Worm (Caenorhabditis elegans): ENCODE data around the gene F54C9.9.

F54C9.9 gene

DNA sequence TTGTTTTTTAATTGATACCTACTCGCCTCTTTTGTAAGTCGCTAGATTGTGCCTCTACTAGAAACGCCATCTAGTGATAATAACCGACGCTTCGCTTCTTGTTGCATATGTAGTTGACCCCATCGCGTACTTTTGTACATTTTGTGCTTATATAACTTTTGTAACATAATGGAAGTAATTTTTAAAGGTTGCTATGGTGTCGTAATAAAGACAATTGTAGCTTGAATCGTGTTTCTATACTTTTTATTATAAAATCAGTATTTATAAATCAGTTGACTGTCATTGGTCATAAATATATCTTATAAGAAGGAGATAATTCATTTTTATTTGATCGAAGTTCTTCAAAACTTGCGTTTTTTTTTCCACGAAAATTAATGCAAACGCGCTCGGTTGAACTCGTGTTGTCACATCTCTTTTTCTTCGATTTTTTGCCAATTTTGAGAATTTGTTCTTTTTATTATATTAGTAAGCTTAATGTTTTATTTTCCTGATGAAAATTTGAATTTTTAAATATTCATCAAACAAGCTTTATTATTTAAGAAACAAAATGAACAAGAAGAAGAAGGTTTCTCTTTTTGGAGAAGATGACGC, at the start of gene F54C9.9:
TSS of gene F54C9.9 (plus strand) at position 541 of the 591 bp plus-strand sequence.
- no peak for TF ChIP-seq tbx-8 (GFP tag; optimal IDR thresholded peaks at IDR 0.05)
- no peak for TF ChIP-seq bed-3 (GFP tag; optimal IDR thresholded peaks at IDR 0.05)
- peak; percentile 9 for TF ChIP-seq lsy-2 (tag; optimal IDR thresholded peaks at IDR 0.05)

DNA sequence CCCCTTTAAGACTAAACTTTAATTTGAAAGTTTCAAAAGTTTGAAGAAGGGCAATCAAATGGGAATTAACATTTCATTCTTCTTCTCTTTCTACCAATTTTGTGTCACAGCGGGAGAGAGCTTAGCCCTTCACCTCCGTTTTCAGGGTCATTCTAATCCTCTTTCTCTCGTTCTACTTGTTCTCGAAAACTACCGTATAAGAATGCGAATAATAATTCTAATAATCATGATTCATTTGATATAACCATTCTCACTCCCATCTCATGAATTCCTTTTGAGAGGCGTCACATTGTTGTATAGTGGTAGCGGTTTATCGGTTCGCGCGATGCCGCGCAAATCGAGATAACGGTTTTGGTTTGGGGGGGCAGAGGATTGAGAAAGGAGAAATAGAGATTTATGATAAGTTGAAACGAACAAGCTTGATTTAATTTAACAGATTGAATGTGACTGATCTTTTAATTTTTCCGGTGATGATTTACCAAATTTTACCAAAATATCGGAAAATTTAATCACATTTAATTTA, 48.6 kb upstream of the F54C9.9 start:
- peak; percentile 78 for TF ChIP-seq ham-2 (GFP tag; optimal IDR thresholded peaks at IDR 0.05)
- TF ChIP-seq elt-1 (tag; optimal IDR thresholded peaks at IDR 0.05; ENCODE audit: borderline replicate concordance, insufficient read depth), result peak; percentile 68
- no peak for TF ChIP-seq elt-3 (tag; optimal IDR thresholded peaks at IDR 0.05)

DNA sequence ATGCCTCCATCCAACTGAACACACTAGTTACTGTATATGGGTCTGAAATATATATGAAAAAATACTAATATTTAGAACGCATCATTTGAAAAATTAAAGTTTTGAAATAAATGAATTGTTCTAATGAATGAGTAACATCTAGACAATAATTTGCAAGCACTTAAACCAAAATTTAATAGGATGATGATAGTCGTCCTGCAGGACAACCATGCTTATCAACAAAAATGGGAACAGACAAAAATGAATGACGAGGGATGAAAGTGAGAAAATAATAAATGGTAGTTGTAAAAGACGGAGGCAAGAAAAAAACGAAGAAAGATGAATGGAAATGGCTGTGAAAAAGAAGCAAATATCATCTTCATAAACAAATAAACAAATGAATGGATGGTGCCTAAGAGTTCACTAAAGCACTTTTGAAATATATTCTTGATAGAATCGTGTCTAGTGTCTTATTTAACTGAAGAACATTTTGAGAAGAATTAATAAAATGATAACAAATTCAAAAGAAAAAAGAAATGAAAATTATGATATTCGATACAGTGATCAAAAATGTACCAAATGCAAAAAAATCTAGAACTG, 46.6 kb upstream of the F54C9.9 start, which contains the start of gene gldi-7:
TSS of gene gldi-7 (minus strand) at position 42 of the 579 bp plus-strand sequence.
- TF ChIP-seq mep-1 (tag; optimal IDR thresholded peaks at IDR 0.05), result no peak
- no peak for TF ChIP-seq lin-13 (tag; optimal IDR thresholded peaks at IDR 0.05)
- TF ChIP-seq pha-4 (tag; optimal IDR thresholded peaks at IDR 0.05), result no peak
- no peak for TF ChIP-seq ceh-43 (GFP tag; optimal IDR thresholded peaks at IDR 0.05)
- no peak for TF ChIP-seq zip-8 (tag; optimal IDR thresholded peaks at IDR 0.05)
- TF ChIP-seq sem-2 (GFP tag; optimal IDR thresholded peaks at IDR 0.05), result no peak
- no peak for TF ChIP-seq nhr-237 (tag; optimal IDR thresholded peaks at IDR 0.05)

DNA sequence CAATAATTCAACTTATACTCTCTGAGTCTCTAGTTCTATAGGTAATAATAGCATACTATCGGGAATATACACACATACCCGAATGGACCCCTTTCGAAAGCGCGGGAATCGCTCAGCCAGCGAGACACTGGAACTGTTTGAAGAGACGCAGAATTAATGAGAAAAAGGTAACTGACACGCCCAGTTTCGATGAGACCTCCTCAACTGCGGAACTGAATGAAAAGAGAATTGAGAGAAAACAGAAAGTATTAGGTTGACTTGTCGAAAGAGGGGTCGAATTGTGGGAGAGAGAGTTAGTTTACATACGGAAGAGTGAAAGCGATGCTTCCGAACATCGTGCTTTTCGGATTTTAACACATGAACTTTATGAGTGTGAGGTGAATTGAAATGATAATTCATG, 45.8 kb upstream of the F54C9.9 start:
- no peak for TF ChIP-seq ceh-39 (tag; optimal IDR thresholded peaks at IDR 0.05)
- TF ChIP-seq ham-2 (GFP tag; optimal IDR thresholded peaks at IDR 0.05), result peak; percentile 56
- no peak for TF ChIP-seq unc-120 (tag; optimal IDR thresholded peaks at IDR 0.05; ENCODE audit: poor library complexity, severe bottlenecking)
- no peak for TF ChIP-seq M03D4.4 (tag; optimal IDR thresholded peaks at IDR 0.05)
- no peak for TF ChIP-seq lin-32 (GFP tag; optimal IDR thresholded peaks at IDR 0.05)
- TF ChIP-seq ceh-83 (GFP tag; optimal IDR thresholded peaks at IDR 0.05), result no peak
- no peak for TF ChIP-seq zip-8 (tag; optimal IDR thresholded peaks at IDR 0.05)
- no peak for TF ChIP-seq drap-1 (GFP tag; optimal IDR thresholded peaks at IDR 0.05)
- no peak for TF ChIP-seq elt-1 (tag; optimal IDR thresholded peaks at IDR 0.05; ENCODE audit: borderline replicate concordance, insufficient read depth)
- no peak for TF ChIP-seq cnd-1 (tag; optimal IDR thresholded peaks at IDR 0.05)
- peak; percentile 5 for TF ChIP-seq pha-4 (tag; optimal IDR thresholded peaks at IDR 0.05)
- no peak for TF ChIP-seq ceh-43 (GFP tag; optimal IDR thresholded peaks at IDR 0.05)
- no peak for TF ChIP-seq unc-39 (tag; optimal IDR thresholded peaks at IDR 0.05)
- no peak for TF ChIP-seq lin-13 (tag; optimal IDR thresholded peaks at IDR 0.05)
- no peak for TF ChIP-seq elt-3 (tag; optimal IDR thresholded peaks at IDR 0.05)
- peak; percentile 62 for TF ChIP-seq blmp-1 (tag; optimal IDR thresholded peaks at IDR 0.05)
- TF ChIP-seq flh-1 (GFP tag; optimal IDR thresholded peaks at IDR 0.05), result no peak

DNA sequence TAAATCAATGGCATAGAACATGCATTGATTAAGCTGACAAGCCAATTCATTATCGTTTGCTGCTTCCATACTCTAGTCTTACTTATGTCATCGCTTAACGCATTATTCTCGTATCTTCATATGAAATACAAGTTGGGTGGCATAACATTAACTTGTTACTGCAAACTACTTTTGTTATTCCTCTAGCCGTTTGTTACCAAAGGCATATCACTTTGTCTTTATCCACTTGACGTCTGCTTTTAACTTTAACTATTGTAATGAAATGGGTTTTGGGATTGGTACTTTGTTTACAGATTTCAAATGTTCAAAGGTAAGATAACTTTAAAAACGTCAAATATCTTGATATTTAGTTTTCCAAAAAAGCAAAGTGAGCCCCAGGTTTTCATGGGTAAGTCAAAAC, 41.8 kb upstream of the F54C9.9 start, which contains the start of gene W01C9.2:
TSS of gene W01C9.2 (plus strand) at position 301 of the 400 bp plus-strand sequence.
- TF ChIP-seq flh-1 (GFP tag; optimal IDR thresholded peaks at IDR 0.05) (no peak), tbx-8 (GFP tag; optimal IDR thresholded peaks at IDR 0.05) (no peak), pha-4 (tag; optimal IDR thresholded peaks at IDR 0.05) (no peak), lsy-2 (tag; optimal IDR thresholded peaks at IDR 0.05) (no peak), zip-8 (tag; optimal IDR thresholded peaks at IDR 0.05) (no peak), nhr-28 (tag; optimal IDR thresholded peaks at IDR 0.05) (no peak), ceh-39 (tag; optimal IDR thresholded peaks at IDR 0.05) (no peak), cnd-1 (tag; optimal IDR thresholded peaks at IDR 0.05) (no peak), mls-2 (tag; optimal IDR thresholded peaks at IDR 0.05) (no peak), drap-1 (GFP tag; optimal IDR thresholded peaks at IDR 0.05) (no peak), blmp-1 (tag; optimal IDR thresholded peaks at IDR 0.05) (no peak)

DNA sequence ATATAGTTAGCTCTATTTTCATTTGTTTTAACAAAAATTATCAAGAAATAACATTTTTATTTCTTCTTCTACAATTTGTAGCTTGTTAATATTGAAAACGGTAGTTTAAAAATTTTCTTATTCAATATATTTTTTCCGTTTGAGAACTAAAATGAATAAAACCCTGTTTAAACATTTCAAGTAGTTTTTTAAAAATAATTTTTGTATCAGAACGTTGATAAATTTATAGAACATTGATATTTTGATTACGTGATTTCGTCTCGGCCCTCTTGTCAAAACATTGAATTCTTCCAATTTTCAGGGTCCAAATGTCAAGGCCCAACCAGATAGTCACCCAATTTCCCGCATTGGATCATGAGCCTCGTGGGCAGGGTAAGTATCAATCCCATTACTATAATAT, 37.4 kb upstream of the F54C9.9 start, which contains the start of gene pqn-73:
TSS of gene pqn-73 (plus strand) at position 301 of the 400 bp plus-strand sequence.
- TF ChIP-seq elt-1 (tag; optimal IDR thresholded peaks at IDR 0.05; ENCODE audit: borderline replicate concordance, insufficient read depth) (no peak), bed-3 (GFP tag; optimal IDR thresholded peaks at IDR 0.05) (no peak)
